Worm (Caenorhabditis elegans) whole organism, L4 larva: ENCODE results near the gene cah-5.

Experiments
- ceh-32 ChIP-seq: sonication (generic microtip); optimal IDR thresholded peaks from 2 replicates; lab custom pipeline; 2016; ENCODE audit warnings: mild to moderate bottlenecking, missing genetic modification characterization, missing compliant biosample characterization; ENCODE audit not compliant: poor library complexity
- mep-1 ChIP-seq: fragments of 150-350 bp; sonication (generic microtip); optimal IDR thresholded peaks from 3 replicates; lab custom pipeline; 2014; ENCODE audit warnings: missing biosample characterization, missing genetic modification characterization
- nhr-76 ChIP-seq: fragments of 150-350 bp; optimal IDR thresholded peaks from 2 replicates; lab custom pipeline; 2014; ENCODE audit warnings: missing biosample characterization, missing genetic modification characterization
- pha-4 ChIP-seq, 2 experiments: fragments of 150-350 bp in 1 of 2; fragments of 200-800 bp in 1 of 2; sonication (Bioruptor generic) in 1 of 2; IDR thresholded peaks in 1 of 2; optimal IDR thresholded peaks in 1 of 2; 2 replicates each; pipeline versions ENCODE4 v1.3.6 to Lab custom; 2014 to 2022; ENCODE audit warnings: missing genetic modification characterization in 2 of 2, missing genetic modification reagents in 2 of 2, missing biosample characterization in 1 of 2, missing compliant biosample characterization in 1 of 2
- spr-1 ChIP-seq: sonication (generic microtip); optimal IDR thresholded peaks from 2 replicates; lab custom pipeline; 2016; ENCODE audit warnings: mild to moderate bottlenecking, missing genetic modification characterization, missing compliant biosample characterization
- unc-130 ChIP-seq: sonication (generic microtip); optimal IDR thresholded peaks from 2 replicates; lab custom pipeline; 2016; ENCODE audit warnings: missing genetic modification reagents, missing genetic modification characterization, missing compliant biosample characterization

DNA sequence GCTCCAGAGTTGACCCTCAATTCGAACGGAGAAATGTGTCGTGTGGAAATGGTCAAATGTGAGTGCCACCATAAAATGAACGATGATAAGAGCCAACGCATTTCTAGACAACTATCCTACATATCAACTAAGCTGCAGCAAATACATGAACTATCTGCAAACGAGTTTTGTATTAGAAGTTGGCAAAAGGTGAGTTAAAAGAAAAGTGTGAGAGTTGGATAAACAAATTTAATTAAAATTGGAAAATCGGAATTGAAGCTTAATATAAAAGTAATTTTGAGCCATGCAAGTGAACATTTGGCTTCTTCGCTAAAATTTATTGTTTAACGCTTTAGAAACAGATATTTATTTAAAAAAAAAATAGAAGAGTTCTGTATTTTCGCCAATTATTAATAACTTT is 16.1 kb downstream of the cah-5 start, which contains the start of gene cest-19:
- no peak for TF ChIP-seq spr-1 (tag; lab: Kevin White, UChicago)
- no peak for TF ChIP-seq pha-4 (GFP tag; IDR thresholded peaks at IDR 0.05; lab: Robert Waterston, UW)
- TF ChIP-seq pha-4 (tag; optimal IDR thresholded peaks at IDR 0.05; lab: Kevin White, UChicago): no peak
- TF ChIP-seq unc-130 (GFP tag; lab: Kevin White, UChicago): no peak
- no peak for TF ChIP-seq mep-1 (tag; lab: Kevin White, UChicago)
- TF ChIP-seq nhr-76 (tag; lab: Kevin White, UChicago): no peak
- TF ChIP-seq ceh-32 (tag; lab: Kevin White, UChicago): no peak
